Fruit fly (Drosophila melanogaster): ENCODE data around the gene Usp7.

The Usp7 gene

dm6 chrX:12014800-12015389 is 13.9 kb downstream of the Usp7 start (continued):
- TF ChIP-seq chif (GFP tag; optimal IDR thresholded peaks at IDR 0.05) (peak in 1 of 2 experiments; percentile 32), CG9817 (tag; optimal IDR thresholded peaks at IDR 0.05) (no peak), CG32772 (GFP tag; IDR thresholded peaks at IDR 0.05) (peak; percentile 46), lbe (GFP tag; optimal IDR thresholded peaks at IDR 0.05) (peak; percentile 9), CHES-1-like (GFP tag; optimal IDR thresholded peaks at IDR 0.05) (peak; percentile 5), jigr1 (GFP tag; IDR thresholded peaks at IDR 0.05) (no peak), CG17361 (GFP tag; IDR thresholded peaks at IDR 0.05) (peak; percentile 59; the same call in 2 of the 3 replicates), Dip2 (GFP tag; IDR thresholded peaks at IDR 0.05) (no peak), CG7556 (GFP tag; optimal IDR thresholded peaks at IDR 0.05) (no peak), cg (GFP tag; optimal IDR thresholded peaks at IDR 0.05) (peak; percentile 42), Mad (GFP tag; optimal IDR thresholded peaks at IDR 0.05) (peak; percentile 14), B-H1 (GFP tag; IDR thresholded peaks at IDR 0.05) (peak; percentile 12; the same call in 1 of the 3 replicates), CG18476 (GFP tag; optimal IDR thresholded peaks at IDR 0.05) (peak; percentile 7), lab (GFP tag; optimal IDR thresholded peaks at IDR 0.05) (no peak), slbo (GFP tag; IDR thresholded peaks at IDR 0.05) (peak; percentile 25), nerfin-1 (tag; optimal IDR thresholded peaks at IDR 0.05) (no peak), Hr78 (GFP tag; optimal IDR thresholded peaks at IDR 0.05) (no peak), Elba2 (GFP tag; optimal IDR thresholded peaks at IDR 0.05) (no peak), CG12769 (tag; optimal IDR thresholded peaks at IDR 0.05) (no peak), CG8290 (GFP tag; optimal IDR thresholded peaks at IDR 0.05) (no peak), CG8290 (tag; optimal IDR thresholded peaks at IDR 0.05) (peak in 1 of 2 experiments; percentile 29), corto (GFP tag; optimal IDR thresholded peaks at IDR 0.05) (no peak), sna (GFP tag; IDR thresholded peaks at IDR 0.05; ENCODE audit: partially characterized antibody) (no peak), amos (GFP tag; IDR thresholded peaks at IDR 0.05; ENCODE audit: partially characterized antibody) (no peak), ci (GFP tag; IDR thresholded peaks at IDR 0.05) (peak; percentile 46; the same call in 1 of the 3 replicates), gem (tag; optimal IDR thresholded peaks at IDR 0.05) (peak; percentile 56), HmgZ (tag; optimal IDR thresholded peaks at IDR 0.05) (peak; percentile 28), aop (GFP tag; IDR thresholded peaks at IDR 0.05) (no peak), CG12219 (GFP tag; optimal IDR thresholded peaks at IDR 0.05) (no peak), Aef1 (GFP tag; IDR thresholded peaks at IDR 0.05) (peak; percentile 19; the same call in 2 of the 3 replicates), mam (GFP tag; optimal IDR thresholded peaks at IDR 0.05) (no peak), CG17829 (tag; optimal IDR thresholded peaks at IDR 0.05) (peak; percentile 12), CG14050 (GFP tag; IDR thresholded peaks at IDR 0.05) (0 out of 3 replicates have a peak, but pooled peaks have one; percentile 9), CG6272 (GFP tag; IDR thresholded peaks at IDR 0.05) (no peak), D19B (GFP tag; optimal IDR thresholded peaks at IDR 0.05) (peak; percentile 9), Lim3 (GFP tag; IDR thresholded peaks at IDR 0.05) (no peak), D (optimal IDR thresholded peaks at IDR 0.05) (no peak), D (GFP tag; optimal IDR thresholded peaks at IDR 0.05) (no peak), Atf-2 (GFP tag; optimal IDR thresholded peaks at IDR 0.05) (peak; percentile 13), CG7357 (GFP tag; IDR thresholded peaks at IDR 0.05) (0 out of 3 replicates have a peak, but pooled peaks have one; percentile 22), bsh (GFP tag; optimal IDR thresholded peaks at IDR 0.05) (peak in 1 of 2 experiments; percentile 39), nau (GFP tag; optimal IDR thresholded peaks at IDR 0.05) (no peak), CG12659 (GFP tag; optimal IDR thresholded peaks at IDR 0.05) (no peak), CG15073 (GFP tag; optimal IDR thresholded peaks at IDR 0.05) (no peak), CG7786 (GFP tag; optimal IDR thresholded peaks at IDR 0.05) (no peak), tgo (GFP tag; IDR thresholded peaks at IDR 0.05) (peak; percentile 20; the same call in 1 of the 3 replicates), tap (tag; optimal IDR thresholded peaks at IDR 0.05) (no peak), CG2712 (tag; optimal IDR thresholded peaks at IDR 0.05) (peak; percentile 17), Ptx1 (GFP tag; IDR thresholded peaks at IDR 0.05) (peak; percentile 41; the same call in 1 of the 2 replicates), unpg (GFP tag; optimal IDR thresholded peaks at IDR 0.05) (peak; percentile 29)
